Fruit fly (Drosophila melanogaster) ovary, adult (tissue): ENCODE measurements around the gene bowl.

Experiments used
- CG17801 ChIP-seq: fragments of 200-800 bp; optimal IDR thresholded peaks from 2 replicates; lab custom pipeline; 2019; ENCODE audit warnings: missing biosample characterization, mild to moderate bottlenecking, missing genetic modification characterization, moderate library complexity; ENCODE audit not compliant: partially characterized antibody

Gene bowl

dm6 chr2L:3827406-3828133, 56.1 kb downstream of the bowl start:
- TF ChIP-seq CG17801 (GFP tag; lab: Kevin White, UChicago), result no peak

dm6 chr2L:3829220-3829619, 57.7 kb downstream of the bowl start:
- no peak for TF ChIP-seq CG17801 (GFP tag; lab: Kevin White, UChicago)

- no peak for TF ChIP-seq CG17801 (GFP tag; lab: Kevin White, UChicago)
These were observed 60.2 kb downstream of the bowl start for dm6 chr2L:3831694-3832093.

dm6 chr2L:3832249-3832675, 60.8 kb downstream of the bowl start:
- no peak for TF ChIP-seq CG17801 (GFP tag; lab: Kevin White, UChicago)
